Worm (Caenorhabditis elegans): ENCODE results near the gene clec-229.

The clec-229 gene

DNA sequence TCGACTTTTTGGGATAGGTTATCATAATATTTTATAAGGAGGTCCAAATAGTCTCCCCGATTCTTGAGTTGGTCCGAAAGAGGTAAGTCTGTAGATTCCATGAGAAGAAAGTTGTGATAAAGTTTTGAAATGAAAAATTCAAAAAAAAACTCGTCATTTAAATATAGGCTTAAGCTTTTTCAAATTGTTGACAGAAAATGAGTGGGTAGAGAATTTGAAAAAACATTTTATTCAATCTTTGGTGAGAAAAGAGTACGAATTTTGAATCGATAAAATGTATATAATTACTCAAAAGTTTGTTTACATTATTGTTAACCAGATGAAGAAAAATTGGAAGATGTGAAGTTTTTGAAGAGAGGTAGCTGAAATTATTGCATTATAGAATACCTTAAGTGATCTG, 35.8 kb downstream of the clec-229 start, which contains the start of gene T26H8.5:
T26H8.5 (minus strand) TSS at position 101 of the 400 bp plus-strand sequence.
- no peak for TF ChIP-seq T23F11.4 (GFP tag; optimal IDR thresholded peaks at IDR 0.05)
- TF ChIP-seq nhr-232 (tag; optimal IDR thresholded peaks at IDR 0.05): no peak
- no peak for TF ChIP-seq ceh-22 (tag; optimal IDR thresholded peaks at IDR 0.05)
- no peak for TF ChIP-seq F13H6.1 (tag; optimal IDR thresholded peaks at IDR 0.05)
- TF ChIP-seq ztf-16 (tag; optimal IDR thresholded peaks at IDR 0.05): no peak
- TF ChIP-seq hlh-8 (tag; optimal IDR thresholded peaks at IDR 0.05): no peak
- no peak for TF ChIP-seq nfya-1 (tag; optimal IDR thresholded peaks at IDR 0.05)
- TF ChIP-seq fkh-6 (tag; optimal IDR thresholded peaks at IDR 0.05): no peak

DNA sequence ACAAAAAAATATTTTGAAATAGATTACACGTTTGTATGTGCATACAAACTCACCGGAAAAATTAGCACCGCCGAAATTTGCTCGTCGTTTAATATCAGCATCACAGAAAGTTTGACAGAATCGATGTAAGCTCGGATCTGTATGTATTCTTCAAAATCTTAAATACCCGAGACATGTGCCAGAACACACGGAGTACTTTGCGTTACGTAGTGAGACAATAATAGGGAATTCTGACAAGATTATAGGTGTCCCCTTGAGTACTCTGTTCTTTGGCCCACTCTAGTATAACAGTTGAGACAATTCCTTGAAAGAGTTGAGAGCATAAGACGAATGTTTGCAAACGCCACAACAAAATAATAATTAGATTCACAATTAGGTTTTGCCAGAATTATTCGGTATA, 37.7 kb downstream of the clec-229 start, which contains the start of gene srx-48:
srx-48 (minus strand) TSS at position 101 of the 400 bp plus-strand sequence.
- TF ChIP-seq ceh-45 (GFP tag; IDR thresholded peaks at IDR 0.05) (no peak), hlh-8 (tag; optimal IDR thresholded peaks at IDR 0.05) (no peak), ceh-19 (GFP tag; optimal IDR thresholded peaks at IDR 0.05) (no peak), mec-3 (tag; optimal IDR thresholded peaks at IDR 0.05; ENCODE audit: borderline replicate concordance) (no peak), ceh-48 (tag; optimal IDR thresholded peaks at IDR 0.05) (no peak), che-1 (tag; optimal IDR thresholded peaks at IDR 0.05) (no peak), nhr-11 (tag; optimal IDR thresholded peaks at IDR 0.05) (no peak), pha-4 (tag; optimal IDR thresholded peaks at IDR 0.05) (no peak), tbx-7 (tag; optimal IDR thresholded peaks at IDR 0.05) (no peak), ceh-9 (tag; optimal IDR thresholded peaks at IDR 0.05) (no peak), dve-1 (tag; optimal IDR thresholded peaks at IDR 0.05) (no peak), ets-4 (tag; optimal IDR thresholded peaks at IDR 0.05) (no peak), gmeb-2 (tag; optimal IDR thresholded peaks at IDR 0.05) (no peak)

DNA sequence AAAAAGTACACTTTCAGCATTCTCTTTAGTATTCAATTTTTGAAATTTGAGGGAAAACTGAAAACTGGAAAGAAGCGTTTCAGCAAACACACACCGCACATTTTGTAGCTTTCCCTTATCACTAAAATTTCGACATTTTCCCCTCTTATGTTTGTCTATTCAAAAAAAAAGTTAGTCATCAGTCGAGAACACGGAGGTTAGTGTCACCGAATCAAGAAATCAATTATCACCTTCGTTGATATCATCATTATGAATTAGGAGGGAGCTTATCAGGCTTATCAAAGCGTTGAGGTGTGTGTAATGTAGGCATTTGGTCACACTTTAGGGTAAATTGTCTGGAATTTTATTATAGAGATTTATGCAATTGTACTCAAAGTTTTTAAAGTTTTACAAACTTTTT, 42.7 kb downstream of the clec-229 start, which contains the start of gene cpr-3:
cpr-3 (minus strand) TSS at position 104 of the 400 bp plus-strand sequence.
- TF ChIP-seq ttx-3 (tag; optimal IDR thresholded peaks at IDR 0.05) (no peak), elt-2 (tag; optimal IDR thresholded peaks at IDR 0.05) (peak; percentile 66)

DNA sequence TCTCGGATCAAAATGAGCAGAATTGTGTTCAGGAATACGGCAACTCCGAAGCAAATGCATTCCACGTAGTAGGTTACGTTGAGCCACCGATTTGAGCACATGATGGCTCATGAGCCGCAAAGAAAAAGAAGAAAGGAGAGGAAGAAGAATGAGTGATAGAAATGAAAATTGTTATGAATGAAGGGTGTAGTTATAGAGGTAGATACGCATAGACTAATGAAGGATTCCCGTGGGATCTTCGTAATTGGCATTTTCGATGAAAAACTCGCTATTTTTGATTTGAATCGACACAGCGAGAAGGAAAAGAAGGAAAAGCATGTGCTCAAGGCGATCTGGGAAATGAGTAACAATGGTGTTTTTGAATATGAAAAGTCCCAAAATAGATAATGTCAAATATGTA, 47.4 kb downstream of the clec-229 start, which contains the start of gene str-96:
str-96 (minus strand) TSS at position 101 of the 400 bp plus-strand sequence.
- TF ChIP-seq pat-9 (tag; optimal IDR thresholded peaks at IDR 0.05): no peak
- TF ChIP-seq mec-3 (tag; optimal IDR thresholded peaks at IDR 0.05; ENCODE audit: borderline replicate concordance): no peak
- TF ChIP-seq ceh-45 (GFP tag; IDR thresholded peaks at IDR 0.05): no peak
- TF ChIP-seq pqm-1 (tag; optimal IDR thresholded peaks at IDR 0.05): no peak
- no peak for TF ChIP-seq eyg-1 (tag; optimal IDR thresholded peaks at IDR 0.05)
- TF ChIP-seq unc-42 (tag; optimal IDR thresholded peaks at IDR 0.05): no peak
- TF ChIP-seq ceh-48 (tag; optimal IDR thresholded peaks at IDR 0.05): no peak
- no peak for TF ChIP-seq T23F11.4 (GFP tag; optimal IDR thresholded peaks at IDR 0.05)

DNA sequence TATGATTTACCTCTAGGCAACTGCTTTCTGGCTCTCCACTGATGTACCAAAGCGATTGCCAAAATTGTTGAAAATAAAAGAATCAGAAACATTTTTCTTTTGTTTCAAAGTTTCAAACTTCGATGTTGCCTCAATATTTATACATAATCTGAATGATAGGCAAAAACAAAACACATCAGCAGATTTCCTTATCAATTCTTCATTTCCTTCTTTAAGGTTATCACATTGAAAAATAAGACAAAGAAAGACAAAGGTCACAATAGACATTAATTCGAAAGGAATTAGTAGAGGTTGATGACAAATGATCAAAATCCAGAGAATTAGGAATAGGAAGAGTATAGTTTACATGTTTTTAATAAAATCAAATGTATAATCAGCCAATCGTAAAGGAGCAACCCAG, 50.3 kb downstream of the clec-229 start, which contains the start of gene cyp-34A2:
cyp-34A2 (minus strand) TSS at position 101 of the 400 bp plus-strand sequence.
- no peak for TF ChIP-seq lin-11 (tag; optimal IDR thresholded peaks at IDR 0.05)
- TF ChIP-seq ceh-14 (tag; optimal IDR thresholded peaks at IDR 0.05): no peak
- no peak for TF ChIP-seq elt-4 (tag; optimal IDR thresholded peaks at IDR 0.05)

Data from whole organism, late embryonic.